Fruit fly (Drosophila melanogaster): ENCODE results near the gene SuUR.

DNA sequence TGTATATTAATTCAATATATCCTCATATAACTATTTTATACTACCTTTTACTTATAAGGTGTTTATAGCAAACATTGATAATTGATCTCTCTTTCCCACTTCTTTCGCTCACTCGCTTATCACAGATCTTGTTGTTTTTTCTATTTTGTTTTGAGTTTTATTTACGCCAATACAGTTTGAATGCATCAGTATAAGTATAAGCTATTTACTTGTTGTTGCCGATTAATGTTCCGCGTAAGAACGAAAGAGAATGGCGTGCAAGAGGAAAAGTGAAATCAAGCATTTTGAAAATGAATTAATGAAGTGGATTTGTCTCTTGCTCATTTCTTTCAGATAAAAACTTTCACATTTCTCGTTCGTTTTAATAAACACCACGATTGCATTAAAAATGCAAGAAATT lies 18.8 kb downstream of the SuUR start:
- no peak for TF ChIP-seq CG8478 (optimal IDR thresholded peaks at IDR 0.05)
- TF ChIP-seq CTCF (optimal IDR thresholded peaks at IDR 0.05), result no peak
